Worm (Caenorhabditis elegans) whole organism, midembryonic: ENCODE results near the gene F07H5.13.

ENCODE experiments used
- T22C8.4 ChIP-seq: fragments of 200-800 bp; sonication (Bioruptor generic); IDR thresholded peaks from 2 replicates; pipeline ENCODE4 v1.3.6; 2022; ENCODE audit warnings: missing genetic modification characterization, missing compliant biosample characterization
- cog-1 ChIP-seq: sonication (generic microtip); optimal IDR thresholded peaks from 2 replicates; lab custom pipeline; 2016; ENCODE audit warnings: missing genetic modification characterization, missing compliant biosample characterization
- flt-1 ChIP-seq: fragments of 200-800 bp; sonication (Bioruptor generic); IDR thresholded peaks from 2 replicates; pipeline ENCODE4 v1.3.6; 2022; ENCODE audit warnings: missing genetic modification characterization, missing compliant biosample characterization
- klf-2 ChIP-seq: fragments of 200-800 bp; sonication (Bioruptor generic); conservative IDR thresholded peaks from 2 replicates; pipeline ENCODE4 v1.3.6; 2022; ENCODE audit warnings: missing genetic modification reagents, missing genetic modification characterization, missing compliant biosample characterization
- med-1 ChIP-seq: sonication (generic microtip); optimal IDR thresholded peaks from 2 replicates; lab custom pipeline; 2017; ENCODE audit warnings: missing genetic modification characterization, mild to moderate bottlenecking, missing compliant biosample characterization, antibody characterized with exemption, missing genetic modification reagents; ENCODE audit not compliant: insufficient read depth
- ref-1 ChIP-seq: fragments of 200-800 bp; sonication (Bioruptor generic); conservative IDR thresholded peaks from 2 replicates; pipeline ENCODE4 v1.3.6; 2022; ENCODE audit warnings: missing genetic modification reagents, missing genetic modification characterization, missing compliant biosample characterization
- tab-1 ChIP-seq: fragments of 200-800 bp; sonication (Bioruptor generic); IDR thresholded peaks from 2 replicates; pipeline ENCODE4 v1.3.6; 2022; ENCODE audit warnings: missing genetic modification characterization, missing compliant biosample characterization
- ztf-29 ChIP-seq: fragments of 200-800 bp; sonication (Bioruptor generic); IDR thresholded peaks from 2 replicates; pipeline ENCODE4 v1.3.6; 2022; ENCODE audit warnings: missing genetic modification reagents, missing genetic modification characterization, missing compliant biosample characterization

- TF ChIP-seq flt-1 (no peak), ztf-29 (no peak), ref-1 (no peak), klf-2 (GFP tag; lab: Robert Waterston, UW) (no peak), T22C8.4 (no peak), tab-1 (GFP tag; lab: Robert Waterston, UW) (no peak), med-1 (GFP tag; lab: Kevin White, UChicago) (no peak), cog-1 (no peak)
Observed at ce11 chrII:8751686-8752085, 38.7 kb upstream of the F07H5.13 start, which contains the start of gene atf-2.
